Worm (Caenorhabditis elegans): Measurements from ENCODE around the gene Y82E9BL.6.

DNA sequence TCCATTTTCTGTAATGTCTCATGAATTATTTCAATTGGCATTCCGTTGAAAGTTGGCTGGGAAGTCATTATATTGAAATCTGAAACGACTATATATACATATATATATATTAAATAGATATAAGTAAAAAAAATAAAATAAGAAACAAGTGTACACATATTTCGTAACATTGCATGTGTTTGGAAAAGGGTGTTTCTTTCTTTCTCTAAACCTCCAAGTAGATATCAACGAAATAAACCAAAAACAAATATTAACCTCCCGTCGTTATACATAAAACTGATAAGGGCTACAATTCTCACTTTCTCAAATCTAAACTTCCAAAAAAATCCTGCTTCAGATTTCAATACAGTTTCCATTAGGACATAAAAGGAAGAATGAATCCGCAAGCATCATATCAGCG is 37.4 kb downstream of the Y82E9BL.6 start, which contains the start of gene fbxa-79:
- TF ChIP-seq him-1 (tag; optimal IDR thresholded peaks at IDR 0.05) (no peak), W03F9.2 (tag; optimal IDR thresholded peaks at IDR 0.05) (no peak)

Measured in whole organism, L4/young adult.